Fruit fly (Drosophila melanogaster) whole organism, wandering third instar larva: Measurements from ENCODE around the gene Duox.

Experiments used
- CrebA ChIP-seq: fragments of 200-800 bp; sonication (Bioruptor generic); optimal IDR thresholded peaks from 2 replicates; lab custom pipeline; 2016; ENCODE audit warnings: missing biosample characterization, mild to moderate bottlenecking, missing genetic modification characterization, borderline replicate concordance
- Mio ChIP-seq: sonication (Bioruptor generic); optimal IDR thresholded peaks from 2 replicates; lab custom pipeline; 2016; ENCODE audit warnings: missing biosample characterization, missing genetic modification characterization
- OdsH ChIP-seq: fragments of 200-800 bp; sonication (Bioruptor generic); optimal IDR thresholded peaks from 2 replicates; lab custom pipeline; 2016; ENCODE audit warnings: missing biosample characterization, mild to moderate bottlenecking, missing genetic modification characterization
- br ChIP-seq: fragments of 200-800 bp; sonication (Bioruptor generic); optimal IDR thresholded peaks from 2 replicates; lab custom pipeline; 2016; ENCODE audit warnings: missing biosample characterization, missing genetic modification characterization
- dsf ChIP-seq: sonication (Bioruptor generic); optimal IDR thresholded peaks from 2 replicates; lab custom pipeline; 2016; ENCODE audit warnings: missing biosample characterization, missing genetic modification characterization, borderline replicate concordance
- foxo ChIP-seq, 2 experiments: fragments of 200-800 bp; sonication (Bioruptor generic); optimal IDR thresholded peaks; 2 replicates in 1 of 2; 3 replicates in 1 of 2; lab custom pipeline; 2016 to 2017; ENCODE audit warnings: missing biosample characterization in 2 of 2, missing genetic modification characterization in 2 of 2
- jim ChIP-seq: fragments of 175-275, 200-325 bp; sonication (Bioruptor generic); optimal IDR thresholded peaks from 2 replicates; lab custom pipeline; 2016; ENCODE audit warnings: missing biosample characterization, mild to moderate bottlenecking, missing genetic modification characterization
- pan ChIP-seq: fragments of >200 bp; optimal IDR thresholded peaks from 2 replicates; lab custom pipeline; 2017
- rgr ChIP-seq: fragments of 200-800 bp; sonication (Bioruptor generic); optimal IDR thresholded peaks from 3 replicates; lab custom pipeline; 2016; ENCODE audit warnings: missing biosample characterization, mild to moderate bottlenecking, missing genetic modification characterization
- sv ChIP-seq: fragments of 200-800 bp; sonication (Bioruptor generic); optimal IDR thresholded peaks from 3 replicates; lab custom pipeline; 2016; ENCODE audit warnings: missing biosample characterization, missing genetic modification characterization
- usp ChIP-seq: fragments of >200 bp; optimal IDR thresholded peaks from 2 replicates; lab custom pipeline; 2017; ENCODE audit warnings: missing biosample characterization, missing genetic modification characterization

DNA sequence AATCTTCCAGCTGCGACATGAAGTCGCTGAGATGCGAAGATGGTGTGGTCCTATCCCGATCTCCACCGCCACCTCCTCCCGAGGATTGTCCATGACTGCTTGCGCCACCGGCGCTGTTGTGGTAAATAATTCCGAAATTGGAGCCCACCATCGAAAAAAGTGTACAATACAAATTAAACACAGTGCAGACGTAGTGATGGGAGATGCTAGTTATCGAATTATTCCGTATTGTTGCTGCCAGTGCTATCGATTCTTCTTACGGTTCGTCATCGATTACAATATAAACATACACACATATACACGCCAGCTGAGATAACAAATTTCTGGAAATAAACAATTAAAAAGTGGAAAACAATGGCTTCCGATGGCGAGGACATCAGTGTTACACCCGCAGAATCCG is 62.4 kb downstream of the Duox start, which contains the start of the genes Taf10b and Taf10:
- TF ChIP-seq pan (lab: Kevin White, UChicago): no peak
- TF ChIP-seq OdsH (GFP tag; lab: Kevin White, UChicago): no peak
- TF ChIP-seq usp: no peak
- TF ChIP-seq br (GFP tag; lab: Kevin White, UChicago): no peak
- TF ChIP-seq rgr (GFP tag; lab: Kevin White, UChicago): peak; percentile 31
- TF ChIP-seq sv (GFP tag; lab: Kevin White, UChicago): no peak
- no peak for TF ChIP-seq Mio (GFP tag; lab: Kevin White, UChicago)
- no peak for TF ChIP-seq CrebA (GFP tag; lab: Kevin White, UChicago)
- no peak for TF ChIP-seq foxo (GFP tag; optimal IDR thresholded peaks at IDR 0.05; lab: Kevin White, UChicago)
- no peak for TF ChIP-seq dsf (GFP tag; lab: Kevin White, UChicago)
- no peak for TF ChIP-seq jim (GFP tag; lab: Kevin White, UChicago)
